Worm (Caenorhabditis elegans) whole organism, L4 larva: Measurements from ENCODE around the gene Y43F8B.1.

Experiments used
- aha-1 ChIP-seq: fragments of 150-350 bp; peaks from one replicate; lab custom pipeline; 2014; ENCODE audit warnings: missing biosample characterization, missing genetic modification characterization
- dve-1 ChIP-seq: sonication (generic microtip); optimal IDR thresholded peaks from 2 replicates; lab custom pipeline; 2017; ENCODE audit warnings: antibody characterized with exemption, mild to moderate bottlenecking, missing genetic modification characterization, missing compliant biosample characterization; ENCODE audit not compliant: insufficient read depth
- lin-39 ChIP-seq: fragments of 150-350 bp; optimal IDR thresholded peaks from 2 replicates; lab custom pipeline; 2014; ENCODE audit warnings: missing biosample characterization, missing genetic modification reagents, missing genetic modification characterization
- lir-3 ChIP-seq: sonication (generic microtip); optimal IDR thresholded peaks from 2 replicates; lab custom pipeline; 2016; ENCODE audit warnings: mild to moderate bottlenecking, missing genetic modification characterization, missing compliant biosample characterization
- mdt-29 ChIP-seq: fragments of 200-800 bp; sonication (Bioruptor generic); IDR thresholded peaks from 2 replicates; pipeline ENCODE4 v1.3.6; 2022; ENCODE audit warnings: missing genetic modification reagents, missing genetic modification characterization, missing compliant biosample characterization
- mep-1 ChIP-seq: fragments of 150-350 bp; sonication (generic microtip); optimal IDR thresholded peaks from 3 replicates; lab custom pipeline; 2014; ENCODE audit warnings: missing biosample characterization, missing genetic modification characterization
- snpc-4 ChIP-seq: fragments of 150-350 bp; optimal IDR thresholded peaks from 2 replicates; lab custom pipeline; 2014; ENCODE audit warnings: missing biosample characterization, missing genetic modification characterization
- spr-3 ChIP-seq: fragments of 200-800 bp; sonication (Bioruptor generic); optimal IDR thresholded peaks from 2 replicates; lab custom pipeline; 2018; ENCODE audit warnings: mild to moderate bottlenecking, missing genetic modification characterization, missing compliant biosample characterization
- unc-130 ChIP-seq: sonication (generic microtip); optimal IDR thresholded peaks from 2 replicates; lab custom pipeline; 2016; ENCODE audit warnings: missing genetic modification reagents, missing genetic modification characterization, missing compliant biosample characterization
- zag-1 ChIP-seq: fragments of 150-350 bp; optimal IDR thresholded peaks from 2 replicates; lab custom pipeline; 2014; ENCODE audit warnings: missing biosample characterization, missing genetic modification characterization
- zip-2 ChIP-seq: fragments of 150-350 bp; optimal IDR thresholded peaks from 2 replicates; lab custom pipeline; 2014; ENCODE audit warnings: missing biosample characterization, missing genetic modification characterization
- ztf-11 ChIP-seq: fragments of 150-350 bp; optimal IDR thresholded peaks from 2 replicates; lab custom pipeline; 2014; ENCODE audit warnings: missing biosample characterization, missing genetic modification characterization

- TF ChIP-seq ztf-11 (tag; lab: Kevin White, UChicago) (no peak), dve-1 (tag; lab: Kevin White, UChicago) (no peak), lin-39 (no peak), zag-1 (tag; lab: Kevin White, UChicago) (no peak), snpc-4 (tag; lab: Kevin White, UChicago) (no peak), aha-1 (no peak), unc-130 (GFP tag; lab: Kevin White, UChicago) (no peak), mep-1 (tag; lab: Kevin White, UChicago) (no peak), lir-3 (no peak), mdt-29 (no peak), spr-3 (GFP tag; lab: Kevin White, UChicago) (no peak), zip-2 (no peak)
These were observed 13.0 kb downstream of the Y43F8B.1 start, which contains the start of gene Y43F8B.2 for ce11 chrV:19533010-19533409.
